Fruit fly (Drosophila melanogaster) whole organism, embryonic: ENCODE measurements around the gene Hph.

Source experiments
- Bdp1 ChIP-seq: fragments of 200-800 bp; sonication (Bioruptor generic); optimal IDR thresholded peaks from 3 replicates; lab custom pipeline; 2016; ENCODE audit warnings: missing biosample characterization, missing genetic modification characterization
- C15 ChIP-seq: fragments of 200-800 bp; sonication (Bioruptor generic); IDR thresholded peaks from 3 replicates; pipeline ENCODE4 v1.3.6; 2022; ENCODE audit warnings: missing biosample characterization, missing genetic modification characterization
- CG12071 ChIP-seq: fragments of 200-800 bp; sonication (Bioruptor generic); optimal IDR thresholded peaks from 3 replicates; lab custom pipeline; 2018; ENCODE audit warnings: missing biosample characterization, mild to moderate bottlenecking, missing genetic modification characterization
- CG12769 ChIP-seq: fragments of 200-800 bp; sonication (Bioruptor generic); optimal IDR thresholded peaks from 2 replicates; lab custom pipeline; 2019; ENCODE audit warnings: missing biosample characterization, mild to moderate bottlenecking, missing genetic modification characterization, moderate library complexity
- CG15514 ChIP-seq: fragments of 200-800 bp; sonication (Bioruptor generic); optimal IDR thresholded peaks from 3 replicates; lab custom pipeline; 2017; ENCODE audit warnings: missing biosample characterization, missing genetic modification characterization, mild to moderate bottlenecking, moderate library complexity, missing genetic modification reagents
- CG17568 ChIP-seq: fragments of 200-800 bp; sonication (Bioruptor generic); optimal IDR thresholded peaks from 2 replicates; lab custom pipeline; 2018; ENCODE audit warnings: missing biosample characterization, mild to moderate bottlenecking, missing genetic modification characterization, moderate library complexity
- CG17612 ChIP-seq: fragments of 200-800 bp; sonication (Bioruptor generic); IDR thresholded peaks from 2 replicates; pipeline ENCODE4 v1.3.6; 2022; ENCODE audit warnings: missing biosample characterization, missing genetic modification characterization
- CG2199 ChIP-seq: fragments of 200-800 bp; sonication (Bioruptor generic); IDR thresholded peaks from 3 replicates; pipeline ENCODE4 v1.3.6; 2022; ENCODE audit warnings: missing biosample characterization, missing genetic modification characterization
- CG2889 ChIP-seq: fragments of 200-800 bp; sonication (Bioruptor generic); IDR thresholded peaks from 3 replicates; pipeline ENCODE4 v1.3.6; 2022; ENCODE audit warnings: missing biosample characterization, missing genetic modification characterization
- CG32532 ChIP-seq: fragments of 200-800 bp; sonication (Bioruptor generic); IDR thresholded peaks from 2 replicates; pipeline ENCODE4 v1.3.6; 2022; ENCODE audit warnings: missing biosample characterization, missing genetic modification characterization
- CG4707 ChIP-seq: fragments of 200-800 bp; sonication (Bioruptor generic); optimal IDR thresholded peaks from 2 replicates; lab custom pipeline; 2018; ENCODE audit warnings: missing biosample characterization, mild to moderate bottlenecking, missing genetic modification characterization, moderate library complexity
- CG8290 ChIP-seq, 3 experiments: fragments of 200-800 bp; sonication (Bioruptor generic); optimal IDR thresholded peaks; 2 replicates each; lab custom pipeline; 2016 to 2019; ENCODE audit warnings: missing biosample characterization in 3 of 3, missing genetic modification characterization in 3 of 3, mild to moderate bottlenecking in 2 of 3, moderate library complexity in 1 of 3
- CG9609 ChIP-seq: fragments of 200-800 bp; sonication (Bioruptor generic); optimal IDR thresholded peaks from 3 replicates; lab custom pipeline; 2016; ENCODE audit warnings: missing biosample characterization, missing genetic modification characterization
- CG9797 ChIP-seq: fragments of 200-800 bp; sonication (Bioruptor generic); optimal IDR thresholded peaks from 3 replicates; lab custom pipeline; 2018; ENCODE audit warnings: missing biosample characterization, mild to moderate bottlenecking, missing genetic modification characterization
- CrebB ChIP-seq: fragments of 200-800 bp; sonication (Bioruptor generic); optimal IDR thresholded peaks from 3 replicates; lab custom pipeline; 2018; ENCODE audit warnings: missing biosample characterization, mild to moderate bottlenecking, missing genetic modification characterization
- Dbx ChIP-seq: fragments of 200-800 bp; sonication (Bioruptor generic); IDR thresholded peaks from 3 replicates; pipeline ENCODE4 v1.3.6; 2022; ENCODE audit warnings: missing biosample characterization, missing genetic modification characterization
- E2f1 ChIP-seq: fragments of 200-800 bp; sonication (Bioruptor generic); IDR thresholded peaks from 2 replicates; pipeline ENCODE4 v1.3.6; 2022; ENCODE audit warnings: missing biosample characterization, missing genetic modification characterization
- E2f2 ChIP-seq: fragments of 200-800 bp; sonication (Bioruptor generic); IDR thresholded peaks from 2 replicates; pipeline ENCODE4 v1.3.6; 2022; ENCODE audit warnings: missing biosample characterization, missing genetic modification characterization
- Ets97D ChIP-seq: fragments of 200-800 bp; sonication (Bioruptor generic); optimal IDR thresholded peaks from 3 replicates; lab custom pipeline; 2016; ENCODE audit warnings: missing biosample characterization, missing genetic modification characterization
- MBD-R2 ChIP-seq: fragments of 200-800 bp; sonication (Bioruptor generic); IDR thresholded peaks from 2 replicates; pipeline ENCODE4 v1.3.6; 2022; ENCODE audit warnings: missing biosample characterization, missing genetic modification characterization
- NFAT ChIP-seq: fragments of 200-800 bp; sonication (Bioruptor generic); IDR thresholded peaks from 2 replicates; pipeline ENCODE4 v1.3.6; 2022; ENCODE audit warnings: missing biosample characterization, missing genetic modification characterization
- Nf-YB ChIP-seq: fragments of 200-800 bp; sonication (Bioruptor generic); optimal IDR thresholded peaks from 3 replicates; lab custom pipeline; 2019; ENCODE audit warnings: missing biosample characterization, mild to moderate bottlenecking, missing genetic modification characterization, moderate library complexity
- Rx ChIP-seq: fragments of 200-800 bp; sonication (Bioruptor generic); IDR thresholded peaks from 2 replicates; pipeline ENCODE4 v1.3.6; 2022; ENCODE audit warnings: missing biosample characterization, missing genetic modification characterization
- cad ChIP-seq: fragments of >200 bp; optimal IDR thresholded peaks from 2 replicates; lab custom pipeline; 2017; ENCODE audit warnings: missing biosample characterization, missing genetic modification characterization
- chinmo ChIP-seq: fragments of 200-800 bp; sonication (Bioruptor generic); IDR thresholded peaks from 4 replicates; pipeline ENCODE4 v1.3.6; 2022; ENCODE audit warnings: missing biosample characterization, missing genetic modification characterization; ENCODE audit not compliant: partially characterized antibody
- dm ChIP-seq: fragments of 200-800 bp; sonication (Bioruptor generic); optimal IDR thresholded peaks from 3 replicates; lab custom pipeline; 2016; ENCODE audit warnings: missing biosample characterization, missing genetic modification characterization
- ewg ChIP-seq: fragments of 200-800 bp; sonication (Bioruptor generic); optimal IDR thresholded peaks from 3 replicates; lab custom pipeline; 2017; ENCODE audit warnings: mild to moderate bottlenecking, missing biosample characterization, missing genetic modification reagents, missing genetic modification characterization
- gcm2 ChIP-seq: fragments of 200-800 bp; sonication (Bioruptor generic); optimal IDR thresholded peaks from 2 replicates; lab custom pipeline; 2016; ENCODE audit warnings: missing biosample characterization, missing genetic modification characterization
- grn ChIP-seq: fragments of 200-800 bp; sonication (Bioruptor generic); optimal IDR thresholded peaks from 3 replicates; lab custom pipeline; 2017; ENCODE audit warnings: missing biosample characterization, missing genetic modification characterization
- ind ChIP-seq: fragments of 200-800 bp; sonication (Bioruptor generic); optimal IDR thresholded peaks from 3 replicates; lab custom pipeline; 2016; ENCODE audit warnings: missing biosample characterization, missing genetic modification characterization
- insv ChIP-seq, 2 experiments: fragments of 200-800 bp; sonication (Bioruptor generic); optimal IDR thresholded peaks; 3 replicates each; lab custom pipeline; 2016 to 2018; ENCODE audit warnings: missing biosample characterization in 2 of 2, missing genetic modification characterization in 2 of 2
- jumu ChIP-seq: fragments of 200-800 bp; sonication (Bioruptor generic); optimal IDR thresholded peaks from 3 replicates; lab custom pipeline; 2016; ENCODE audit warnings: missing biosample characterization, missing genetic modification characterization
- nerfin-1 ChIP-seq: fragments of 200-800 bp; sonication (Bioruptor generic); optimal IDR thresholded peaks from 3 replicates; lab custom pipeline; 2019; ENCODE audit warnings: missing biosample characterization, mild to moderate bottlenecking, missing genetic modification characterization, moderate library complexity
- otp ChIP-seq: fragments of 200-800 bp; sonication (Bioruptor generic); IDR thresholded peaks from 3 replicates; pipeline ENCODE4, ENCODE4 v1.3.6; 2022; ENCODE audit warnings: missing biosample characterization, missing genetic modification characterization
- schlank ChIP-seq: fragments of 200-800 bp; sonication (Bioruptor generic); optimal IDR thresholded peaks from 2 replicates; lab custom pipeline; 2018; ENCODE audit warnings: missing biosample characterization, mild to moderate bottlenecking, missing genetic modification characterization
- seq ChIP-seq: fragments of 200-800 bp; sonication (Bioruptor generic); IDR thresholded peaks from 2 replicates; pipeline ENCODE4 v1.3.6; 2022; ENCODE audit warnings: missing biosample characterization, missing genetic modification characterization
- sob ChIP-seq: fragments of 200-800 bp; sonication (Bioruptor generic); IDR thresholded peaks from 2 replicates; pipeline ENCODE4 v1.3.6; 2022; ENCODE audit warnings: missing biosample characterization, missing genetic modification characterization
- sug ChIP-seq: fragments of 200-800 bp; optimal IDR thresholded peaks from 2 replicates; lab custom pipeline; 2019; ENCODE audit warnings: missing biosample characterization, mild to moderate bottlenecking, missing genetic modification characterization, moderate library complexity
- tgo ChIP-seq: fragments of 200-800 bp; sonication (Bioruptor generic); IDR thresholded peaks from 3 replicates; pipeline ENCODE4 v1.3.6; 2022; ENCODE audit warnings: missing biosample characterization, missing genetic modification characterization
- trem ChIP-seq: fragments of 200-800 bp; optimal IDR thresholded peaks from 3 replicates; lab custom pipeline; 2019; ENCODE audit warnings: missing biosample characterization, mild to moderate bottlenecking, missing genetic modification characterization, moderate library complexity
- vnd ChIP-seq: fragments of 200-800 bp; sonication (Bioruptor generic); IDR thresholded peaks from 3 replicates; pipeline ENCODE4 v1.3.6; 2022; ENCODE audit warnings: missing biosample characterization, missing genetic modification characterization; ENCODE audit not compliant: partially characterized antibody
- zfh2 ChIP-seq: fragments of 200-800 bp; sonication (Bioruptor generic); optimal IDR thresholded peaks from 2 replicates; lab custom pipeline; 2016; ENCODE audit warnings: missing biosample characterization, missing genetic modification characterization

Gene Hph

DNA sequence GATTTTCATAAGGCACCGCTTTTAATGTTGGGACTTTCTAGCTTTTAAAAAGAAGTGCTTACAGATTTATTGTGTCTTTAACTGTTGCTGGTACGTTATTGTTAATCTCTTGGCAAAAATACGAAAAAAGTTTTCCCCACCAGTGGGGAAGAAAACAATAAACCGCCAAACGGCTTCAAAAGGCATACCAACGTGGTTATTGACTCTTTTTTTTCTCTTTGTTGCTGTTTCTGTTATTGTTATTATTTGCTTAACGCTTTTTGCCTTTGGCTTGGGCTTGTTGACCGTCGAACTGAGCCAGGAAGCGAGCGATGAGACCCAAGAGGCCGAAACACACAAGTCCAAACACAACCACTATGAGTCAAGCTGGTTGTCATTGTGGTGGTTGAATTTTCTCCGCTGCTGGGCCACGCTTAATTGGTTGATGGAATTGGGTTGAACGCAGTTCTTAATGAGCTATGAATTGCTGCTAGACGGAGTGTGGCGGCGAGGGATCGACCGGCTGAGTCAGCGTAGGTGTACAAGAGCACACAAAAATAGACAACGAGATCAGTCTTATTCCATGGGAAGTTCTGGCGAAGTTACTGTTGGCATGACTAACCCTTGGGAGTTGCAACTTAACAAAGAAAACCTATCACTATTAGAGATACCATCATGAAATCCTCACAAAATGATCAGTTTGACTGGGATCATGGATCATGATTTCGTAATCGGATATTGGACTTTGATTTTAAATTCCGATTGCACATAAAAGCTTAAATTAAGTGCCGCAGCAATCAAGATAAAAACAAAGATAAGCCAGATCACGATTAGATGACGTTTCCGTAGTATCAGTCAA, 49.3 kb upstream of the Hph start (continued):
- TF ChIP-seq trem (tag; lab: Kevin White, UChicago): no peak
- no peak for TF ChIP-seq nerfin-1 (tag; lab: Kevin White, UChicago)
- no peak for TF ChIP-seq sug (tag; lab: Kevin White, UChicago)
- 0 out of 3 replicates have a peak, but pooled peaks have one; percentile 13 for TF ChIP-seq otp (GFP tag; lab: Robert Waterston, UW)
- TF ChIP-seq jumu (GFP tag; lab: Kevin White, UChicago): no peak
- TF ChIP-seq CG15514 (GFP tag; lab: Kevin White, UChicago): no peak
- TF ChIP-seq vnd: no peak
- no peak for TF ChIP-seq Bdp1
- TF ChIP-seq ind (GFP tag; lab: Kevin White, UChicago): no peak
- no peak for TF ChIP-seq CG9797 (GFP tag; lab: Kevin White, UChicago)
- TF ChIP-seq Dbx (GFP tag; lab: Robert Waterston, UW): no peak
- 0 out of 4 replicates have a peak, but pooled peaks have one; percentile 59 for TF ChIP-seq chinmo (GFP tag; lab: Robert Waterston, UW)
- TF ChIP-seq E2f2 (GFP tag; lab: Robert Waterston, UW): no peak
- no peak for TF ChIP-seq Nf-YB (GFP tag; lab: Kevin White, UChicago)
- TF ChIP-seq CG12769 (tag; lab: Kevin White, UChicago): peak; percentile 18
- no peak for TF ChIP-seq dm (GFP tag; lab: Kevin White, UChicago)
- TF ChIP-seq Ets97D (GFP tag; lab: Kevin White, UChicago): no peak
- no peak for TF ChIP-seq C15 (GFP tag; lab: Robert Waterston, UW)
- TF ChIP-seq Rx (GFP tag; lab: Robert Waterston, UW): no peak
- no peak for TF ChIP-seq CrebB (tag; lab: Kevin White, UChicago)
- TF ChIP-seq schlank (tag; lab: Kevin White, UChicago): no peak
- TF ChIP-seq CG17568: no peak
- no peak for TF ChIP-seq gcm2
- TF ChIP-seq CG17612: no peak
- TF ChIP-seq CG4707: no peak
- TF ChIP-seq cad (GFP tag; lab: Kevin White, UChicago): no peak
- TF ChIP-seq CG9609 (GFP tag; lab: Kevin White, UChicago): no peak
- TF ChIP-seq grn (GFP tag; lab: Kevin White, UChicago): peak; percentile 98
- TF ChIP-seq CG32532 (GFP tag; lab: Robert Waterston, UW): 0 out of 2 replicates have a peak, but pooled peaks have one; percentile 10
- no peak for TF ChIP-seq ewg (GFP tag; lab: Kevin White, UChicago)
- peak; percentile 37 for TF ChIP-seq CG12071 (GFP tag; lab: Kevin White, UChicago)
- no peak for TF ChIP-seq tgo (GFP tag; lab: Robert Waterston, UW)
- no peak for TF ChIP-seq zfh2 (GFP tag; lab: Kevin White, UChicago)
- no peak for TF ChIP-seq CG2889 (GFP tag; lab: Robert Waterston, UW)
- no peak for TF ChIP-seq MBD-R2 (GFP tag; lab: Robert Waterston, UW)
- TF ChIP-seq NFAT (GFP tag; lab: Robert Waterston, UW): no peak
- 0 out of 3 replicates have a peak, but pooled peaks have one; percentile 47 for TF ChIP-seq CG2199
- TF ChIP-seq sob (GFP tag; lab: Robert Waterston, UW): no peak
- no peak for TF ChIP-seq E2f1 (GFP tag; lab: Robert Waterston, UW)
- no peak for TF ChIP-seq insv (GFP tag; optimal IDR thresholded peaks at IDR 0.05; lab: Kevin White, UChicago)
- TF ChIP-seq CG8290 (GFP tag; optimal IDR thresholded peaks at IDR 0.05; lab: Kevin White, UChicago): peak; percentile 8
- TF ChIP-seq CG8290 (tag; optimal IDR thresholded peaks at IDR 0.05; lab: Kevin White, UChicago): peak in 1 of 2 experiments; percentile 43
- TF ChIP-seq seq: no peak
